Fruit fly (Drosophila melanogaster) whole organism, pupa: ENCODE measurements around the gene CG1835.

Source experiments
- CG10348 ChIP-seq: fragments of 200-800 bp; sonication (Bioruptor generic); IDR thresholded peaks from 2 replicates; pipeline ENCODE4 v1.3.6; 2022; ENCODE audit warnings: missing biosample characterization, missing genetic modification characterization
- CG12605 ChIP-seq: fragments of 200-800 bp; sonication (Bioruptor generic); IDR thresholded peaks from 2 replicates; pipeline ENCODE4 v1.3.6; 2022; ENCODE audit warnings: missing biosample characterization, missing genetic modification characterization
- CG13204 ChIP-seq: fragments of 200-800 bp; sonication (Bioruptor generic); optimal IDR thresholded peaks from 2 replicates; lab custom pipeline; 2018; ENCODE audit warnings: missing biosample characterization, mild to moderate bottlenecking, missing genetic modification characterization, moderate library complexity
- CG14655 ChIP-seq: fragments of 200-800 bp; sonication (Bioruptor generic); optimal IDR thresholded peaks from 3 replicates; lab custom pipeline; 2017; ENCODE audit warnings: mild to moderate bottlenecking, missing biosample characterization, missing genetic modification reagents, missing genetic modification characterization
- CG15710 ChIP-seq: fragments of 200-800 bp; sonication (Bioruptor generic); optimal IDR thresholded peaks from 2 replicates; lab custom pipeline; 2018; ENCODE audit warnings: missing biosample characterization, mild to moderate bottlenecking, missing genetic modification characterization, moderate library complexity
- CG17806 ChIP-seq: fragments of 200-800 bp; sonication (Bioruptor generic); optimal IDR thresholded peaks from 2 replicates; lab custom pipeline; 2018; ENCODE audit warnings: missing biosample characterization, mild to moderate bottlenecking, missing genetic modification characterization, moderate library complexity
- CG32121 ChIP-seq: fragments of 200-800 bp; sonication (Bioruptor generic); IDR thresholded peaks from 2 replicates; pipeline ENCODE4 v1.3.6; 2022; ENCODE audit warnings: missing biosample characterization, missing genetic modification characterization
- CG34367 ChIP-seq: fragments of 200-800 bp; sonication (Bioruptor generic); optimal IDR thresholded peaks from 2 replicates; lab custom pipeline; 2018; ENCODE audit warnings: missing biosample characterization, mild to moderate bottlenecking, missing genetic modification characterization
- CG4496 ChIP-seq: fragments of 200-800 bp; sonication (Bioruptor generic); IDR thresholded peaks from 3 replicates; pipeline ENCODE4 v1.3.6; 2022; ENCODE audit warnings: missing biosample characterization, missing genetic modification characterization
- CG8159 ChIP-seq: fragments of 200-800 bp; sonication (Bioruptor generic); optimal IDR thresholded peaks from 3 replicates; lab custom pipeline; 2018; ENCODE audit warnings: missing biosample characterization, mild to moderate bottlenecking, missing genetic modification characterization, moderate library complexity
- CG8301 ChIP-seq: fragments of 200-800 bp; sonication (Bioruptor generic); optimal IDR thresholded peaks from 2 replicates; lab custom pipeline; 2018; ENCODE audit warnings: missing biosample characterization, mild to moderate bottlenecking, missing genetic modification characterization
- CG9948 ChIP-seq: fragments of 200-800 bp; sonication (Bioruptor generic); optimal IDR thresholded peaks from 2 replicates; lab custom pipeline; 2018; ENCODE audit warnings: missing biosample characterization, mild to moderate bottlenecking, missing genetic modification characterization, moderate library complexity
- D1 ChIP-seq: fragments of 200-800 bp; sonication (Bioruptor generic); optimal IDR thresholded peaks from 2 replicates; lab custom pipeline; 2018; ENCODE audit warnings: missing biosample characterization, mild to moderate bottlenecking, missing genetic modification characterization, moderate library complexity
- EcR ChIP-seq: fragments of 200-800 bp; sonication (Bioruptor generic); optimal IDR thresholded peaks from 3 replicates; lab custom pipeline; 2019; ENCODE audit warnings: missing biosample characterization, missing genetic modification characterization, mild to moderate bottlenecking, moderate library complexity, missing genetic modification reagents
- Ets98B ChIP-seq: fragments of 200-800 bp; sonication (Bioruptor generic); IDR thresholded peaks from 2 replicates; pipeline ENCODE4 v1.3.6; 2022; ENCODE audit warnings: missing biosample characterization, missing genetic modification characterization
- Pif1A ChIP-seq: fragments of 200-800 bp; sonication (Bioruptor generic); optimal IDR thresholded peaks from 3 replicates; lab custom pipeline; 2016; ENCODE audit warnings: missing biosample characterization, missing genetic modification characterization
- Pif1B ChIP-seq: fragments of 200-800 bp; sonication (Bioruptor generic); optimal IDR thresholded peaks from 3 replicates; lab custom pipeline; 2016; ENCODE audit warnings: missing biosample characterization, missing genetic modification characterization
- Snoo ChIP-seq: fragments of 200-800 bp; sonication (Bioruptor generic); optimal IDR thresholded peaks from 3 replicates; lab custom pipeline; 2017; ENCODE audit warnings: missing biosample characterization, mild to moderate bottlenecking, missing genetic modification characterization, inconsistent platforms
- fd96Ca ChIP-seq: fragments of 200-800 bp; sonication (Bioruptor generic); IDR thresholded peaks from 3 replicates; pipeline ENCODE4 v1.3.6; 2022; ENCODE audit warnings: missing biosample characterization, missing genetic modification characterization
- gl ChIP-seq: fragments of 200-800 bp; sonication (Bioruptor generic); optimal IDR thresholded peaks from 2 replicates; lab custom pipeline; 2018; ENCODE audit warnings: missing biosample characterization, mild to moderate bottlenecking, missing genetic modification characterization
- rn ChIP-seq: fragments of 200-800 bp; sonication (Bioruptor generic); IDR thresholded peaks from 2 replicates; pipeline ENCODE4 v1.3.6; 2022; ENCODE audit warnings: missing biosample characterization, missing genetic modification characterization

The CG1835 gene

DNA sequence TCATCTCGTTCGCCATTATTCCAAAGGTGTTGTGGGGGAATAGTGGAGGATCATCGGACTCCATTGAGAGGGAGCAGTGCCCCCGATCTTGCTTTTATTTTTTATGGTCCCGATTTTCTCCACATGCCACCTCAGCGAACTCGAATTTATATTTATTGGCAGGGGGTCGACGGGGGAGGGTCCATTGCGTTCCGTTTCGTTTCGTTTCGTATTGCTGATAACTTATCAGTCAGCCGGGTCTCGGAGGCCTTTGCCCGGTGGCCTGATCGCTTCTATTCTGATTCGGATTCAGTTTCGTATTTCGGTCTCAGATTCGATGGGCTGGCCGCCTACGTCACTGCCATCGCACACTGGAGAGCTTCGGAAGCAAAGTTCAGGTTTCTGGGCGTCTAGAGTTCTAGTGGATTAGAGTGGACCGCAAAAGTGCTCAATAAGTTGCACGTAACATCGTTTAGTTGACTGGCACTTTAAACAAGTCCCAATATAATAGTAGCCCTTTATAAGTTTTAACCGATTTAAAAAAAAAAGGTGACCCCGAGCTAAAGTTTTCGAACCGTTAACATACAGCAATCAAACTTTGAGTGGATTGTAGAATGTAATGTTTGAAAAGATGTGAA lies at the start of gene CG1835:
Gene CG1835 (plus strand): TSS at position 306 of the 617 bp plus-strand sequence.
- peak; percentile 67 for TF ChIP-seq CG8159
- no peak for TF ChIP-seq rn (GFP tag; lab: Robert Waterston, UW)
- no peak for TF ChIP-seq CG15710 (tag; lab: Kevin White, UChicago)
- peak; percentile 79 for TF ChIP-seq EcR

DNA sequence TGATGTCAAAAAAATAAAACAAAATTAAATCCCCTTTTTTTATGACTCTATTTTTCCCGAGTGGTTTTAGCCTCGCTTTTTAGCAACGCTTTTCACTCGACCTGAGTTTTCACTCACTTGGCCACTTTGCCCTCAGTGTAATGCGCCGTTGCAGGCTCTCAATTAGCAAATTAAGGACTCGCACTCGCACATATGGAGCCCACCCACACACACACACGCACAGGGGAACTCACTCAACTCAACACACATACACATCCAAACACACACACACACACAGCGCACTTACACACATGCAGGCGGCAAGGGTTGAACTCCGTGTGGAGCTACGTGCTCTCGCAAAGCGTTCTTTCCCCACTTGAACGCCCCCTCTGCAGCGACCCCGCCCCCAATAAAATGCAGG lies 48.7 kb upstream of the CG1835 start:
- TF ChIP-seq Pif1B (GFP tag; lab: Kevin White, UChicago), result no peak
- TF ChIP-seq EcR, result no peak
- TF ChIP-seq CG34367 (tag; lab: Kevin White, UChicago), result no peak
- TF ChIP-seq CG12605 (GFP tag; lab: Robert Waterston, UW), result no peak
- TF ChIP-seq CG15710 (tag; lab: Kevin White, UChicago), result no peak
- no peak for TF ChIP-seq CG9948 (tag; lab: Kevin White, UChicago)
- TF ChIP-seq CG4496, result no peak
- no peak for TF ChIP-seq CG10348 (GFP tag; lab: Robert Waterston, UW)
- TF ChIP-seq CG8301 (tag; lab: Kevin White, UChicago), result no peak
- TF ChIP-seq rn (GFP tag; lab: Robert Waterston, UW), result no peak
- TF ChIP-seq Snoo, result no peak
- no peak for TF ChIP-seq CG8159
- no peak for TF ChIP-seq CG14655 (GFP tag; lab: Kevin White, UChicago)
- TF ChIP-seq Pif1A, result no peak
- TF ChIP-seq gl, result no peak
- no peak for TF ChIP-seq D1
- no peak for TF ChIP-seq CG32121 (GFP tag; lab: Robert Waterston, UW)
- TF ChIP-seq fd96Ca (GFP tag; lab: Robert Waterston, UW), result no peak
- TF ChIP-seq CG17806 (tag; lab: Kevin White, UChicago), result no peak

DNA sequence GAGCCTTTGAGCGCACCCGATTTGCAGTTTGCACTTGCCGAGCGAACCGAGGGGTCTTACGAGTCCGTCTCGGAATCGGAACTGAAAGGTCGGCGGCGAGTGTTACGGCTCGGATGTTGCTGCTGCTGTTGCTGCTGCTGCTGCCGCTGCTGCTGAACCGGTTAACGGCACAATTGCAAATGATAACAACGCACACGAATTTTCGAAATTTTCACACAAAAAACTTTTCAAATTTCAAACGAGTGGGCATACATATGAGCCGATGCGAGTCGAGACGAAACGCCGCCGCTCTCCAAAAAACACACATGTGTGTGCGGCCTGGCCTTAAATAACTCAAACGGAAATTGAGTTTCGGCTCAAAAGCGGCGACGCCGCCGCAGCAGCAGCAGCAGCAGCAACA lies 38.0 kb upstream of the CG1835 start, which contains the start of gene RunxA:
Gene RunxA (minus strand): TSS at position 101 of the 400 bp plus-strand sequence.
- no peak for TF ChIP-seq CG4496
- no peak for TF ChIP-seq CG8159
- no peak for TF ChIP-seq CG8301 (tag; lab: Kevin White, UChicago)
- no peak for TF ChIP-seq CG9948 (tag; lab: Kevin White, UChicago)
- TF ChIP-seq gl, result no peak
- TF ChIP-seq Snoo, result no peak
- TF ChIP-seq Ets98B (GFP tag; lab: Robert Waterston, UW), result no peak
- no peak for TF ChIP-seq fd96Ca (GFP tag; lab: Robert Waterston, UW)
- TF ChIP-seq CG12605 (GFP tag; lab: Robert Waterston, UW), result no peak
- TF ChIP-seq Pif1B (GFP tag; lab: Kevin White, UChicago), result no peak
- no peak for TF ChIP-seq CG32121 (GFP tag; lab: Robert Waterston, UW)
- TF ChIP-seq rn (GFP tag; lab: Robert Waterston, UW), result no peak
- TF ChIP-seq EcR, result no peak
- TF ChIP-seq CG15710 (tag; lab: Kevin White, UChicago), result no peak
- TF ChIP-seq D1, result no peak
- TF ChIP-seq CG13204 (GFP tag; lab: Kevin White, UChicago), result no peak

DNA sequence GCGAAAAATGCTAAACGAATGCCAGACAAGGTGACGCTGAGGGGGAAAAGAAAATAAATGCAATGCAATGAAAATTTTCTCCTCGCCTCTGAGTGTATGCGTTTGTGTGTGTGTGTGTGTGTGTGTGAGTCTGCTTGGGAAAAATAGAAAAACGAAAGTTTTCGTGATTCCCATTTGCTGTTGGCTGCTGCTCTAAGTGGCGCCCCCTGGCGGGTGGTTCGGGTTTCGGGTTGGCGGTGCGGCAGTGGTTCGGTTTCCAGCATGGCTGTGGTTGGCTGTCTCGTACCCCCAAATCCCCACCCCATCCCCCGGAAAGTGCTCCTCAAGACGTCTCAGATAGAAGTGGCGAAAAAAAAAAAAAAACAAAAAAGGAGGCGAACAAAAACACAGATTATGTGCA lies 32.4 kb upstream of the CG1835 start:
- TF ChIP-seq CG14655 (GFP tag; lab: Kevin White, UChicago), result no peak
- TF ChIP-seq Snoo, result no peak
- TF ChIP-seq CG17806 (tag; lab: Kevin White, UChicago), result no peak
- TF ChIP-seq D1, result no peak
- no peak for TF ChIP-seq CG32121 (GFP tag; lab: Robert Waterston, UW)
- no peak for TF ChIP-seq Pif1B (GFP tag; lab: Kevin White, UChicago)
- TF ChIP-seq CG8301 (tag; lab: Kevin White, UChicago), result no peak
- TF ChIP-seq CG9948 (tag; lab: Kevin White, UChicago), result no peak
- no peak for TF ChIP-seq CG8159

DNA sequence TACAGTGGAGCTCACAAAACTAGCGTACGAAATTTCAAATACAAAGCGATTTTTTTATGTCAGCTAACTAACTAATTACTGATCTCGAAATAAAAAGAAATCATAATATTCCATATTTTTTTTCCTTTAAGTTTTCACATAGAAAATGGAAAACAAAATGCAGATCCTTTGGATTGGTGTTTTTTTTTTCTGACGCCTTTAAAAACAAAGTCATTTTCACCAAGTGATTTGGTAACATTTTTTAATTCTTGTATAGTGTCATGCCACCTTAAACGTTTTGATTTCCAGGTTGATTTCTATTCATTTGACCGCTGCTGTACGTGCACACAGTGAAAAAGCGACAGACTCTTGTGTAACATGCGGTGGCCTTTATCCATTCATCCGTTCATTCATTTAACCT lies 30.6 kb upstream of the CG1835 start:
- TF ChIP-seq CG9948 (tag; lab: Kevin White, UChicago) (no peak), CG32121 (GFP tag; lab: Robert Waterston, UW) (no peak), CG10348 (GFP tag; lab: Robert Waterston, UW) (no peak), CG17806 (tag; lab: Kevin White, UChicago) (no peak), EcR (no peak), CG14655 (GFP tag; lab: Kevin White, UChicago) (no peak), Snoo (no peak), CG13204 (GFP tag; lab: Kevin White, UChicago) (no peak), CG34367 (tag; lab: Kevin White, UChicago) (no peak), fd96Ca (GFP tag; lab: Robert Waterston, UW) (no peak), CG12605 (GFP tag; lab: Robert Waterston, UW) (no peak)
- TF ChIP-seq, all 21 proteins: peak for 0

DNA sequence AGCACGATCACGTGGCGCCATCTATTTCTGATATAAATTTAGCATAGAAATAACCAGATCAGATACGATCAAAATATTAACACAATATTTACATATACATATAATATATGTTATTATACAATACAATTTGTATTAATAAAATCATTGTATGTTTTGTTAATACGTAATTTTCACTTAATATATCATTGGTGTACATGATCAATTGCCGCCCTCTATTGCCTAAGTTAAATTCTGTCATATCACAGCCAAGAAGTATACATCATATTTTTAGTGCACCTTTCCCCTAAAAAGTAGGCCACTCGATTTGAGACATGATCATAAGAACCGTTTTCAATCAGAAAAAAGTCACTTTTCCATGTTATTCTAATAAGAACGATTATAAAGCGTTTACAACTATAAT lies 29.6 kb upstream of the CG1835 start:
- no peak for TF ChIP-seq Pif1B (GFP tag; lab: Kevin White, UChicago)
- no peak for TF ChIP-seq EcR
- TF ChIP-seq rn (GFP tag; lab: Robert Waterston, UW), result no peak

DNA sequence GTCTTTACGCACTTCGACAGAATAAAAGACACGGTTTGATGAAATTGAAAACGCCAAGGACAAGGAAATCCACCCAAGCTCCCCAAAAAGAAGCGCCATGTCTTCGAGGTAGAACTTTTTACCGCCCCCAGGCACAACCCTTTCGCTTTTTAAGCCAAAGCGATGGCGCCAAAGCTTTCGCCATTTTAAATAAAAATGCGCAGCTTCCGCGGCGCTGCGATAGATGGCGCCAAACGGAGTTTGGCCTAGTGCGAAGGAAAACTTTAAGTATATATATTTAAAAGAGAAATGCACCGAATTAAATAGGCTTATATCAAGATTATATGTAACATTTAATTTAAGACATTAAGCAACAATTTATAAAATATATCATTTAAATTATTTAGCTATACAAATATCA lies 25.0 kb upstream of the CG1835 start:
- TF ChIP-seq CG34367 (tag; lab: Kevin White, UChicago) (no peak), CG12605 (GFP tag; lab: Robert Waterston, UW) (no peak), CG14655 (GFP tag; lab: Kevin White, UChicago) (no peak), CG10348 (GFP tag; lab: Robert Waterston, UW) (no peak), rn (GFP tag; lab: Robert Waterston, UW) (no peak), Pif1B (GFP tag; lab: Kevin White, UChicago) (no peak), EcR (no peak), CG32121 (GFP tag; lab: Robert Waterston, UW) (no peak), CG17806 (tag; lab: Kevin White, UChicago) (no peak), CG15710 (tag; lab: Kevin White, UChicago) (no peak), CG8159 (no peak), CG9948 (tag; lab: Kevin White, UChicago) (no peak)
